Fruit fly (Drosophila melanogaster): ENCODE measurements around the gene tna.
A peak's percentile ranks its signal among the peaks of the same experiment; 100 is the strongest.

The tna gene

dm6 chr3L:10899087-10899511 lies 63.8 kb downstream of the tna start, which contains the start of gene Aps (continued):
- TF ChIP-seq CG1233 (GFP tag; optimal IDR thresholded peaks at IDR 0.05) (peak; percentile 2), nerfin-1 (tag; optimal IDR thresholded peaks at IDR 0.05) (no peak), bsh (GFP tag; optimal IDR thresholded peaks at IDR 0.05) (peak in 1 of 2 experiments; percentile 21), grn (GFP tag; optimal IDR thresholded peaks at IDR 0.05) (no peak), CG4617 (GFP tag; optimal IDR thresholded peaks at IDR 0.05; ENCODE audit: borderline replicate concordance) (no peak), Gug (GFP tag; IDR thresholded peaks at IDR 0.05) (peak; percentile 27; the same call in 1 of the 4 replicates), bab2 (GFP tag; optimal IDR thresholded peaks at IDR 0.05) (peak; percentile 55), CG14860 (GFP tag; IDR thresholded peaks at IDR 0.05; ENCODE audit: partially characterized antibody) (no peak), Fer2 (tag; optimal IDR thresholded peaks at IDR 0.05) (no peak), CG11504 (tag; optimal IDR thresholded peaks at IDR 0.05) (peak; percentile 64), CG3281 (GFP tag; optimal IDR thresholded peaks at IDR 0.05) (no peak), sim (GFP tag; IDR thresholded peaks at IDR 0.05) (no peak), dati (GFP tag; IDR thresholded peaks at IDR 0.05) (no peak), H15 (GFP tag; IDR thresholded peaks at IDR 0.05) (peak; percentile 59), Bdp1 (GFP tag; optimal IDR thresholded peaks at IDR 0.05) (no peak), cas (GFP tag; IDR thresholded peaks at IDR 0.05) (no peak), CG1832 (GFP tag; optimal IDR thresholded peaks at IDR 0.05) (no peak), ham (GFP tag; IDR thresholded peaks at IDR 0.05) (no peak), knrl (GFP tag; IDR thresholded peaks at IDR 0.05; ENCODE audit: partially characterized antibody) (peak; percentile 53; the same call in 1 of the 3 replicates), CG2120 (GFP tag; optimal IDR thresholded peaks at IDR 0.05) (peak; percentile 54), CG9876 (GFP tag; optimal IDR thresholded peaks at IDR 0.05) (no peak), btn (GFP tag; optimal IDR thresholded peaks at IDR 0.05) (no peak), zfh1 (GFP tag; IDR thresholded peaks at IDR 0.05) (peak; percentile 67; the same call in 1 of the 3 replicates), CG15011 (GFP tag; optimal IDR thresholded peaks at IDR 0.05) (peak; percentile 1), fd64A (GFP tag; optimal IDR thresholded peaks at IDR 0.05) (no peak), mam (GFP tag; optimal IDR thresholded peaks at IDR 0.05) (peak; percentile 15), Kr (GFP tag; optimal IDR thresholded peaks at IDR 0.05) (no peak), en (GFP tag; optimal IDR thresholded peaks at IDR 0.05) (no peak), D19A (tag; optimal IDR thresholded peaks at IDR 0.05) (no peak), fru (optimal IDR thresholded peaks at IDR 0.05) (no peak), CG31388 (GFP tag; optimal IDR thresholded peaks at IDR 0.05) (no peak), klu (GFP tag; IDR thresholded peaks at IDR 0.05) (no peak), CG30431 (GFP tag; optimal IDR thresholded peaks at IDR 0.05) (peak; percentile 16), cad (GFP tag; optimal IDR thresholded peaks at IDR 0.05) (no peak), CG4730 (GFP tag; IDR thresholded peaks at IDR 0.05) (peak; percentile 53), Doc2 (GFP tag; IDR thresholded peaks at IDR 0.05) (no peak), Drgx (GFP tag; IDR thresholded peaks at IDR 0.05) (no peak), kah (GFP tag; optimal IDR thresholded peaks at IDR 0.05) (no peak), twi (tag; optimal IDR thresholded peaks at IDR 0.05) (peak; percentile 21), CG4820 (GFP tag; optimal IDR thresholded peaks at IDR 0.05) (peak; percentile 29), repo (GFP tag; optimal IDR thresholded peaks at IDR 0.05) (no peak), gem (tag; optimal IDR thresholded peaks at IDR 0.05) (peak; percentile 62), zen2 (GFP tag; IDR thresholded peaks at IDR 0.05; ENCODE audit: partially characterized antibody) (no peak), B-H2 (GFP tag; optimal IDR thresholded peaks at IDR 0.05) (peak; percentile 19), wor (GFP tag; IDR thresholded peaks at IDR 0.05) (no peak), ssp (GFP tag; IDR thresholded peaks at IDR 0.05) (peak; percentile 28; the same call in 1 of the 2 replicates), Asciz (GFP tag; optimal IDR thresholded peaks at IDR 0.05) (no peak), sug (tag; optimal IDR thresholded peaks at IDR 0.05) (peak; percentile 45), CG34376 (GFP tag; optimal IDR thresholded peaks at IDR 0.05) (no peak), CG5180 (GFP tag; optimal IDR thresholded peaks at IDR 0.05) (no peak), Poxn (GFP tag; IDR thresholded peaks at IDR 0.05) (no peak), CG5953 (GFP tag; IDR thresholded peaks at IDR 0.05) (no peak)

Measured in whole organism, embryonic.